Fruit fly (Drosophila melanogaster): ENCODE measurements around the gene CG4950.

dm6 chr3L:16301153-16301552 is 33.2 kb upstream of the CG4950 start, which contains the start of gene CG4982:
- TF ChIP-seq CG11617 (GFP tag; optimal IDR thresholded peaks at IDR 0.05): no peak
- TF ChIP-seq cic (GFP tag; optimal IDR thresholded peaks at IDR 0.05): no peak
- TF ChIP-seq CG12768 (GFP tag; optimal IDR thresholded peaks at IDR 0.05): no peak
- no peak for TF ChIP-seq CG14711 (tag; optimal IDR thresholded peaks at IDR 0.05)
- no peak for TF ChIP-seq bab1 (GFP tag; optimal IDR thresholded peaks at IDR 0.05)
- TF ChIP-seq CG7101 (tag; optimal IDR thresholded peaks at IDR 0.05): no peak
- TF ChIP-seq Hr96 (GFP tag; optimal IDR thresholded peaks at IDR 0.05): no peak
- no peak for TF ChIP-seq CG5204 (GFP tag; optimal IDR thresholded peaks at IDR 0.05)
- no peak for TF ChIP-seq Crg-1 (GFP tag; optimal IDR thresholded peaks at IDR 0.05)

All from whole organism, adult.